Fruit fly (Drosophila melanogaster): ENCODE results near the gene CG6118.

Gene CG6118

DNA sequence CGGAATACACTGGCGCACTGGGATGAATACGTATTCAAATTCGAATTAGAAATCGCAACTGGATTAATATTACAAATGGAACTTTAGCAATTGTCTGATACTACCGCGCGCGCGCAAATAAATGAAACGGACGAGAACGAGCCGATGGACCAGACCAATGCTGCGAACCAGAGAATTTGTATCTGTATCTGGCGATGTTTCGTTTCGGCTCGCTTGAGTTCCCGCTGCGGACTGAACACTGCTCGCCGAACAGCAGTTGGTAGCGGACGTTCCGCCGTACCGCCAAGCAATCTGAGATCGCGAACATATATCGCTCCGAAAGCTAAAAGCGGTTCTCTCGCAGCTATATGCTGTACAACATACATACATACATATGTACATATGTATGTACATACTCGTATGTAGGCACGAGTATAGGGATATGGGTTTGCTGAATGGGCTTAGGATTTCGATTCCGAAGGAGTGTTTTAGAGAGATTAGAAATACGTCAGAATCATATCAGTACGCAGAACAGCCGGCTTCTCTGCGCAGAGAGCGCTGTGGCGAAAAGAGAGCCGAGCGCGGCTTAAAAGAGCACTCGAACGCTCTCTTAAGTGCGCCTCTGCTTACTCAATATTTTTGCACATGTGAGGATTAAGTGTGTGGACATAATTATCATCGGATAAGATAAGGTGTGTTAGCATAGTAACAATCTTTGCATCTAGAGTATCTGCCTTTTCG, 41.6 kb upstream of the CG6118 start, which contains the start of gene AdamTS-A:
TSS of gene AdamTS-A (minus strand) at position 221 of the 720 bp plus-strand sequence.
- peak; percentile 80 for TF ChIP-seq Jarid2 (GFP tag; optimal IDR thresholded peaks at IDR 0.05)
- TF ChIP-seq kni (GFP tag; optimal IDR thresholded peaks at IDR 0.05) = no peak
- no peak for TF ChIP-seq CG11696 (GFP tag; IDR thresholded peaks at IDR 0.05)
- no peak for TF ChIP-seq zf30C (GFP tag; optimal IDR thresholded peaks at IDR 0.05)
- no peak for TF ChIP-seq fru (optimal IDR thresholded peaks at IDR 0.05)
- TF ChIP-seq CG10431 (GFP tag; optimal IDR thresholded peaks at IDR 0.05) = no peak
- TF ChIP-seq Trl (optimal IDR thresholded peaks at IDR 0.05) = peak; percentile 77 to 82
- TF ChIP-seq Trl (GFP tag; optimal IDR thresholded peaks at IDR 0.05) = no peak
- no peak for TF ChIP-seq btn (GFP tag; optimal IDR thresholded peaks at IDR 0.05)
- peak; percentile 0 for TF ChIP-seq cg (GFP tag; optimal IDR thresholded peaks at IDR 0.05)
- no peak for TF ChIP-seq CG4282 (GFP tag; optimal IDR thresholded peaks at IDR 0.05)
- peak; percentile 75 for TF ChIP-seq CG10543 (GFP tag; optimal IDR thresholded peaks at IDR 0.05)
- no peak for TF ChIP-seq CG12942 (GFP tag; optimal IDR thresholded peaks at IDR 0.05)
- TF ChIP-seq CG13287 (GFP tag; IDR thresholded peaks at IDR 0.05; ENCODE audit: partially characterized antibody) = peak; percentile 40; the same call in 1 of the 2 replicates
- peak; percentile 20 for TF ChIP-seq Med (GFP tag)
- TF ChIP-seq CG14014 (GFP tag; IDR thresholded peaks at IDR 0.05) = peak; percentile 23; the same call in 1 of the 2 replicates
- peak; percentile 29; the same call in 1 of the 2 replicates for TF ChIP-seq vvl (GFP tag; IDR thresholded peaks at IDR 0.05)
- 0 out of 4 replicates have a peak, but pooled peaks have one; percentile 24 for TF ChIP-seq Dll (GFP tag; IDR thresholded peaks at IDR 0.05; ENCODE audit: partially characterized antibody)
- no peak for TF ChIP-seq CG14710 (tag; optimal IDR thresholded peaks at IDR 0.05)
- TF ChIP-seq CG4820 (GFP tag; optimal IDR thresholded peaks at IDR 0.05) = no peak
- TF ChIP-seq sob (GFP tag; IDR thresholded peaks at IDR 0.05) = 0 out of 2 replicates have a peak, but pooled peaks have one; percentile 20
- 0 out of 3 replicates have a peak, but pooled peaks have one; percentile 31 for TF ChIP-seq ci (GFP tag; IDR thresholded peaks at IDR 0.05)
- peak; percentile 83 for TF ChIP-seq CG5180 (GFP tag; optimal IDR thresholded peaks at IDR 0.05)
- TF ChIP-seq CG15601 (tag; optimal IDR thresholded peaks at IDR 0.05) = no peak
- TF ChIP-seq CG2199 (GFP tag; IDR thresholded peaks at IDR 0.05) = peak; percentile 82
- peak; percentile 22; the same call in 1 of the 2 replicates for TF ChIP-seq Scr (GFP tag; IDR thresholded peaks at IDR 0.05; ENCODE audit: partially characterized antibody)
- peak; percentile 87 for TF ChIP-seq CG3163 (GFP tag; optimal IDR thresholded peaks at IDR 0.05)
- no peak for TF ChIP-seq otp (GFP tag; IDR thresholded peaks at IDR 0.05)
- TF ChIP-seq zen2 (GFP tag; IDR thresholded peaks at IDR 0.05; ENCODE audit: partially characterized antibody) = 0 out of 3 replicates have a peak, but pooled peaks have one; percentile 18
- peak; percentile 90; the same call in 2 of the 4 replicates for TF ChIP-seq chinmo (GFP tag; IDR thresholded peaks at IDR 0.05; ENCODE audit: partially characterized antibody)
- no peak for TF ChIP-seq stwl (tag; optimal IDR thresholded peaks at IDR 0.05)
- peak; percentile 75 for TF ChIP-seq CG15479 (GFP tag; optimal IDR thresholded peaks at IDR 0.05)
- 0 out of 2 replicates have a peak, but pooled peaks have one; percentile 15 for TF ChIP-seq E2f1 (GFP tag; IDR thresholded peaks at IDR 0.05)
- 0 out of 3 replicates have a peak, but pooled peaks have one; percentile 34 for TF ChIP-seq so (GFP tag; IDR thresholded peaks at IDR 0.05)
- TF ChIP-seq CG10274 (GFP tag; optimal IDR thresholded peaks at IDR 0.05) = no peak
- no peak for TF ChIP-seq CG11247 (GFP tag; IDR thresholded peaks at IDR 0.05)
- TF ChIP-seq lab (GFP tag; optimal IDR thresholded peaks at IDR 0.05) = peak; percentile 2
- TF ChIP-seq Optix (GFP tag; IDR thresholded peaks at IDR 0.05) = no peak
- TF ChIP-seq yki (optimal IDR thresholded peaks at IDR 0.05) = peak; percentile 53
- no peak for TF ChIP-seq hkb (optimal IDR thresholded peaks at IDR 0.05)
- TF ChIP-seq hkb (GFP tag; IDR thresholded peaks at IDR 0.05) = no peak
- TF ChIP-seq sens-2 (GFP tag; IDR thresholded peaks at IDR 0.05) = 0 out of 2 replicates have a peak, but pooled peaks have one; percentile 4
- no peak for TF ChIP-seq eyg (GFP tag; optimal IDR thresholded peaks at IDR 0.05)
- no peak for TF ChIP-seq luna (GFP tag; optimal IDR thresholded peaks at IDR 0.05)
- no peak for TF ChIP-seq CG9817 (tag; optimal IDR thresholded peaks at IDR 0.05)
- TF ChIP-seq CG34224 (GFP tag; IDR thresholded peaks at IDR 0.05; ENCODE audit: partially characterized antibody) = 0 out of 3 replicates have a peak, but pooled peaks have one; percentile 31
- TF ChIP-seq chm (GFP tag; IDR thresholded peaks at IDR 0.05) = peak; percentile 51; the same call in 1 of the 2 replicates
- peak; percentile 43 for TF ChIP-seq CG12769 (tag; optimal IDR thresholded peaks at IDR 0.05)
- TF ChIP-seq cwo (GFP tag; optimal IDR thresholded peaks at IDR 0.05) = peak; percentile 0

All from whole organism, embryonic.